Fruit fly (Drosophila melanogaster) whole organism, wandering third instar larva: ENCODE data around the gene Alh.

Source experiments
- Abd-B ChIP-seq: fragments of >200 bp; optimal IDR thresholded peaks from 2 replicates; lab custom pipeline; 2017; ENCODE audit warnings: missing biosample characterization, missing genetic modification characterization
- CG32264 ChIP-seq: fragments of 200-800 bp; sonication (Bioruptor generic); optimal IDR thresholded peaks from 2 replicates; lab custom pipeline; 2016; ENCODE audit warnings: missing biosample characterization, missing genetic modification characterization
- CG9705 ChIP-seq: fragments of 200-800 bp; sonication (Bioruptor generic); optimal IDR thresholded peaks from 2 replicates; lab custom pipeline; 2018; ENCODE audit warnings: missing biosample characterization, mild to moderate bottlenecking, missing genetic modification characterization
- CrebA ChIP-seq: fragments of 200-800 bp; sonication (Bioruptor generic); optimal IDR thresholded peaks from 2 replicates; lab custom pipeline; 2016; ENCODE audit warnings: missing biosample characterization, mild to moderate bottlenecking, missing genetic modification characterization, borderline replicate concordance
- Dfd ChIP-seq: fragments of >200 bp; optimal IDR thresholded peaks from 2 replicates; lab custom pipeline; 2017; ENCODE audit warnings: missing biosample characterization, missing genetic modification characterization
- Dif ChIP-seq: fragments of 200-275, 200-300 bp; sonication (Bioruptor generic); optimal IDR thresholded peaks from 2 replicates; lab custom pipeline; 2018; ENCODE audit warnings: missing biosample characterization, missing genetic modification characterization; ENCODE audit not compliant: partially characterized antibody
- GATAd ChIP-seq: sonication (Bioruptor generic); optimal IDR thresholded peaks from 2 replicates; lab custom pipeline; 2016; ENCODE audit warnings: missing biosample characterization, missing genetic modification characterization
- HLH106 ChIP-seq: fragments of 200-800 bp; optimal IDR thresholded peaks from 3 replicates; lab custom pipeline; 2019; ENCODE audit warnings: missing biosample characterization, mild to moderate bottlenecking, missing genetic modification characterization, moderate library complexity
- Hnf4 ChIP-seq: fragments of 200-800 bp; sonication (Bioruptor generic); optimal IDR thresholded peaks from 2 replicates; lab custom pipeline; 2016; ENCODE audit warnings: missing biosample characterization, mild to moderate bottlenecking, missing genetic modification characterization
- Hr78 ChIP-seq: fragments of >200 bp; optimal IDR thresholded peaks from 2 replicates; lab custom pipeline; 2017; ENCODE audit warnings: missing biosample characterization, missing genetic modification characterization
- Hr83 ChIP-seq: fragments of 200-300 bp; sonication (Bioruptor generic); optimal IDR thresholded peaks from 2 replicates; lab custom pipeline; 2016; ENCODE audit warnings: missing biosample characterization, mild to moderate bottlenecking, missing genetic modification characterization, moderate library complexity; ENCODE audit not compliant: poor library complexity, severe bottlenecking
- Jra ChIP-seq: sonication (Bioruptor generic); optimal IDR thresholded peaks from 2 replicates; lab custom pipeline; 2016; ENCODE audit warnings: missing biosample characterization, missing genetic modification characterization
- Mio ChIP-seq: sonication (Bioruptor generic); optimal IDR thresholded peaks from 2 replicates; lab custom pipeline; 2016; ENCODE audit warnings: missing biosample characterization, missing genetic modification characterization
- Myc ChIP-seq: fragments of >200 bp; optimal IDR thresholded peaks from 2 replicates; lab custom pipeline; 2017
- N ChIP-seq: fragments of >200 bp; optimal IDR thresholded peaks from 2 replicates; lab custom pipeline; 2018; ENCODE audit warnings: missing biosample characterization, missing external identifiers, missing genetic modification characterization
- OdsH ChIP-seq: fragments of 200-800 bp; sonication (Bioruptor generic); optimal IDR thresholded peaks from 2 replicates; lab custom pipeline; 2016; ENCODE audit warnings: missing biosample characterization, mild to moderate bottlenecking, missing genetic modification characterization
- Rel ChIP-seq, 2 experiments: fragments of 200-800 bp; sonication (Bioruptor generic) in 1 of 2; optimal IDR thresholded peaks; 2 replicates in 1 of 2; 3 replicates in 1 of 2; lab custom pipeline; 2016 to 2019; ENCODE audit warnings: mild to moderate bottlenecking in 2 of 2, missing biosample characterization in 2 of 2, missing genetic modification characterization in 2 of 2, moderate library complexity in 1 of 2
- Sp1 ChIP-seq: fragments of 200-800 bp; sonication (Bioruptor generic); optimal IDR thresholded peaks from 3 replicates; lab custom pipeline; 2019; ENCODE audit warnings: missing biosample characterization, mild to moderate bottlenecking, missing genetic modification characterization, moderate library complexity
- Vsx2 ChIP-seq: fragments of 200-300, 225-300 bp; sonication (Bioruptor generic); optimal IDR thresholded peaks from 2 replicates; lab custom pipeline; 2018; ENCODE audit warnings: missing biosample characterization, missing genetic modification characterization; ENCODE audit not compliant: partially characterized antibody
- br ChIP-seq: fragments of 200-800 bp; sonication (Bioruptor generic); optimal IDR thresholded peaks from 2 replicates; lab custom pipeline; 2016; ENCODE audit warnings: missing biosample characterization, missing genetic modification characterization
- brk ChIP-seq: fragments of 200-800 bp; sonication (Bioruptor generic); optimal IDR thresholded peaks from 2 replicates; lab custom pipeline; 2016; ENCODE audit warnings: missing biosample characterization, mild to moderate bottlenecking, missing genetic modification characterization
- dl ChIP-seq, 2 experiments: fragments of 175-275, 200-275 bp in 1 of 2; fragments of 200-275 bp in 1 of 2; sonication (Bioruptor generic); optimal IDR thresholded peaks; lab custom pipeline; 2018; ENCODE audit warnings: mild to moderate bottlenecking in 2 of 2, missing biosample characterization in 2 of 2, missing genetic modification characterization in 2 of 2, moderate library complexity in 2 of 2; ENCODE audit not compliant: partially characterized antibody in 2 of 2, insufficient read depth in 1 of 2
- dmrt93B ChIP-seq: fragments of 200-800 bp; sonication (Bioruptor generic); optimal IDR thresholded peaks from 2 replicates; lab custom pipeline; 2018; ENCODE audit warnings: missing biosample characterization, mild to moderate bottlenecking, missing genetic modification characterization
- dsf ChIP-seq: sonication (Bioruptor generic); optimal IDR thresholded peaks from 2 replicates; lab custom pipeline; 2016; ENCODE audit warnings: missing biosample characterization, missing genetic modification characterization, borderline replicate concordance
- ey ChIP-seq: fragments of 200-800 bp; sonication (Bioruptor generic); optimal IDR thresholded peaks from 2 replicates; lab custom pipeline; 2016; ENCODE audit warnings: missing biosample characterization, missing genetic modification characterization
- foxo ChIP-seq, 2 experiments: fragments of 200-800 bp; sonication (Bioruptor generic); optimal IDR thresholded peaks; 2 replicates in 1 of 2; 3 replicates in 1 of 2; lab custom pipeline; 2016 to 2017; ENCODE audit warnings: missing biosample characterization in 2 of 2, missing genetic modification characterization in 2 of 2
- fru ChIP-seq: fragments of 200-800 bp; sonication (Bioruptor generic); optimal IDR thresholded peaks from 3 replicates; lab custom pipeline; 2016; ENCODE audit warnings: missing biosample characterization, mild to moderate bottlenecking, missing genetic modification characterization
- h ChIP-seq: fragments of 200-800 bp; sonication (Bioruptor generic); optimal IDR thresholded peaks from 3 replicates; lab custom pipeline; 2016; ENCODE audit warnings: missing biosample characterization, mild to moderate bottlenecking, missing genetic modification characterization
- jim ChIP-seq: fragments of 175-275, 200-325 bp; sonication (Bioruptor generic); optimal IDR thresholded peaks from 2 replicates; lab custom pipeline; 2016; ENCODE audit warnings: missing biosample characterization, mild to moderate bottlenecking, missing genetic modification characterization
- lola ChIP-seq: fragments of >200 bp; optimal IDR thresholded peaks from 2 replicates; lab custom pipeline; 2017; ENCODE audit warnings: missing biosample characterization, missing genetic modification characterization
- pan ChIP-seq: fragments of >200 bp; optimal IDR thresholded peaks from 2 replicates; lab custom pipeline; 2017
- psq ChIP-seq: fragments of 200-800 bp; sonication (Bioruptor generic); optimal IDR thresholded peaks from 3 replicates; lab custom pipeline; 2017; ENCODE audit warnings: missing biosample characterization, mild to moderate bottlenecking, missing genetic modification characterization, moderate library complexity
- rgr ChIP-seq: fragments of 200-800 bp; sonication (Bioruptor generic); optimal IDR thresholded peaks from 3 replicates; lab custom pipeline; 2016; ENCODE audit warnings: missing biosample characterization, mild to moderate bottlenecking, missing genetic modification characterization
- sage ChIP-seq: fragments of 200-800 bp; sonication (Bioruptor generic); optimal IDR thresholded peaks from 2 replicates; lab custom pipeline; 2016; ENCODE audit warnings: missing biosample characterization, mild to moderate bottlenecking, missing genetic modification characterization
- sv ChIP-seq: fragments of 200-800 bp; sonication (Bioruptor generic); optimal IDR thresholded peaks from 3 replicates; lab custom pipeline; 2016; ENCODE audit warnings: missing biosample characterization, missing genetic modification characterization
- tai ChIP-seq: sonication (Bioruptor generic); optimal IDR thresholded peaks from 2 replicates; lab custom pipeline; 2016; ENCODE audit warnings: missing biosample characterization, missing genetic modification characterization
- usp ChIP-seq: fragments of >200 bp; optimal IDR thresholded peaks from 2 replicates; lab custom pipeline; 2017; ENCODE audit warnings: missing biosample characterization, missing genetic modification characterization
- woc ChIP-seq: sonication (Bioruptor generic); optimal IDR thresholded peaks from 2 replicates; lab custom pipeline; 2016; ENCODE audit warnings: missing biosample characterization, mild to moderate bottlenecking, missing genetic modification characterization

The Alh gene

DNA sequence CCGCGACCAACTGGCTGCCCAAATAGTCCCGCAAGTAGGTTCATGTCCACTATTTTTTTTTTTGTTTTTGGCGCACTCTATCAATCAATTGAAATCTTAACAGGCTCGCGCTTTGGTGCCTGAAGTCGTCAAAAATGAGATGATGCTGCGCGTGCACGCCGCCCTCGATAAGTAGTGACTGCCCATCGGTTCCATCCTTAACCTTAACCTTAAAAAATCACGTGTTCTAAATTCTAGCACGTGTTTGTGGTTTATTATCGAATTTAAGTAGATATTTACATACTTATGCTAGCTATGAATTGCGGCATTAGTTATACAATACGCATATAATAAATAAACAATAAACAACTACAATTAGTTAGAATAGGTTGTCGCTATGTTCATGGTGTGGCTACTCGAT, 29.6 kb downstream of the Alh start:
- TF ChIP-seq Myc (lab: Kevin White, UChicago) (peak; percentile 52), GATAd (GFP tag; lab: Kevin White, UChicago) (no peak)
- TF ChIP-seq, all 38 proteins: peak for 1

DNA sequence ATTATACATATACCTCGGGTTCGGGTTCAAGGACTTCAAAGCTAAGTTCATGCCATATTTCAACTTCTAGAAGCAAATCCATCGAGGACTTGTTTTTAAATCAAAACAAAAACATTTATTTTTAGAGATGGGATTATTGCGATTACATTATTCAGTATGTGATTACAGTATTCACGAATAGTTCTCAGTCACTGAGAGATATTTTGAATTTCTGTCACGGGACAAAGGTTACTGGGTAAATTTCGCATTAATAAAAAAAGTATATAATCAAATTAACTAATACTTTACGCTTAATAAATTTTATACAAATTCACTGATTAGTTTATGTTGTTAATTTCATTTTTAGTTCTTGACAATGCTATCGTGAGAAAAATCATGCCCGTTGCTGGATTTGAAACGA, 30.4 kb downstream of the Alh start:
- TF ChIP-seq Mio (GFP tag; lab: Kevin White, UChicago) (no peak), HLH106 (peak; percentile 46), foxo (GFP tag; optimal IDR thresholded peaks at IDR 0.05; lab: Kevin White, UChicago) (peak in 1 of 2 experiments; percentile 18), N (GFP tag; lab: Kevin White, UChicago) (no peak), Myc (lab: Kevin White, UChicago) (no peak), usp (GFP tag; lab: Kevin White, UChicago) (no peak), dmrt93B (GFP tag; lab: Kevin White, UChicago) (no peak), Hr78 (GFP tag; lab: Kevin White, UChicago) (no peak), psq (GFP tag; lab: Kevin White, UChicago) (no peak), Dfd (GFP tag; lab: Kevin White, UChicago) (no peak), Abd-B (GFP tag; lab: Kevin White, UChicago) (no peak), OdsH (no peak), woc (GFP tag; lab: Kevin White, UChicago) (peak; percentile 10), jim (no peak), Rel (GFP tag; optimal IDR thresholded peaks at IDR 0.05; lab: Kevin White, UChicago) (no peak), Rel (tag; optimal IDR thresholded peaks at IDR 0.05; lab: Kevin White, UChicago) (no peak), brk (GFP tag; lab: Kevin White, UChicago) (peak; percentile 8), h (no peak), dsf (GFP tag; lab: Kevin White, UChicago) (no peak), pan (lab: Kevin White, UChicago) (no peak), CG9705 (GFP tag; lab: Kevin White, UChicago) (no peak), sv (GFP tag; lab: Kevin White, UChicago) (no peak), dl (GFP tag; optimal IDR thresholded peaks at IDR 0.05; lab: Kevin White, UChicago; ENCODE audit: insufficient read depth in 1 of 2, partially characterized antibody in 2 of 2) (no peak), tai (GFP tag; lab: Kevin White, UChicago) (no peak), Dif (GFP tag; lab: Kevin White, UChicago) (no peak), lola (GFP tag; lab: Kevin White, UChicago) (no peak), sage (no peak), rgr (GFP tag; lab: Kevin White, UChicago) (no peak), Hnf4 (no peak), Sp1 (GFP tag; lab: Kevin White, UChicago) (no peak), Jra (GFP tag; lab: Kevin White, UChicago) (no peak), CrebA (GFP tag; lab: Kevin White, UChicago) (no peak), GATAd (GFP tag; lab: Kevin White, UChicago) (no peak), Hr83 (GFP tag; lab: Kevin White, UChicago) (peak; percentile 11), CG32264 (GFP tag; lab: Kevin White, UChicago) (no peak), br (GFP tag; lab: Kevin White, UChicago) (no peak), Vsx2 (GFP tag; lab: Kevin White, UChicago) (no peak), ey (GFP tag; lab: Kevin White, UChicago) (peak; percentile 9), fru (no peak)

DNA sequence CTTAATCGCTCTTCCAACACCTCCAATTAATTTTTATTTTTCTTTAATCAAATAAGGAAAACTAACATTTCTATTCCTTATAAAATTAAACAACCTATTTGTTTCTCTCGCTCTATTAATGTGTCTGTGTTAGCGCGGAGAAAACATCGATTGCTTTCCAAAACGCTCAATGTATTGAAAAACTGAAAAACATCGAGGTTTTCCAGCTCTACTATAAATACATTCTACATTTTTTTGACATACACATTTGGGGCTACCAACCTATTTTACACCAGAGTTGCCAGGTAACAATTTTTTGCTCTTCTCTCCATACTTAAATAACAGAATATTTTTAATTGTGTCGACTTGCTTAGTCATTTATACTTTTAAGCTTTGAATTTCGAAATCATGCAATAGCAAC, 32.1 kb downstream of the Alh start:
- TF ChIP-seq CG32264 (GFP tag; lab: Kevin White, UChicago) (no peak), Hnf4 (no peak), sv (GFP tag; lab: Kevin White, UChicago) (no peak), Mio (GFP tag; lab: Kevin White, UChicago) (no peak), pan (lab: Kevin White, UChicago) (no peak), Vsx2 (GFP tag; lab: Kevin White, UChicago) (no peak), CG9705 (GFP tag; lab: Kevin White, UChicago) (no peak), br (GFP tag; lab: Kevin White, UChicago) (no peak), GATAd (GFP tag; lab: Kevin White, UChicago) (no peak), Myc (lab: Kevin White, UChicago) (no peak), OdsH (no peak), Hr78 (GFP tag; lab: Kevin White, UChicago) (no peak), lola (GFP tag; lab: Kevin White, UChicago) (no peak), dsf (GFP tag; lab: Kevin White, UChicago) (no peak), Abd-B (GFP tag; lab: Kevin White, UChicago) (no peak), foxo (GFP tag; optimal IDR thresholded peaks at IDR 0.05; lab: Kevin White, UChicago) (no peak), Dfd (GFP tag; lab: Kevin White, UChicago) (no peak), dl (GFP tag; optimal IDR thresholded peaks at IDR 0.05; lab: Kevin White, UChicago; ENCODE audit: insufficient read depth in 1 of 2, partially characterized antibody in 2 of 2) (no peak), ey (GFP tag; lab: Kevin White, UChicago) (no peak)
